Worm (Caenorhabditis elegans): ENCODE results near the gene M02E1.1.

- TF ChIP-seq ztf-6 (GFP tag; IDR thresholded peaks at IDR 0.05) (no peak), attf-5 (GFP tag; optimal IDR thresholded peaks at IDR 0.05) (no peak), madf-3 (GFP tag; IDR thresholded peaks at IDR 0.05) (no peak), madf-6 (GFP tag; IDR thresholded peaks at IDR 0.05) (no peak), ztf-3 (GFP tag; optimal IDR thresholded peaks at IDR 0.05) (no peak), dpl-1 (GFP tag; optimal IDR thresholded peaks at IDR 0.05) (no peak), unc-62 (GFP tag; optimal IDR thresholded peaks at IDR 0.05) (no peak), let-526 (GFP tag; IDR thresholded peaks at IDR 0.05) (no peak), nfyb-1 (GFP tag; IDR thresholded peaks at IDR 0.05) (no peak)
Observed at ce11 chrX:295726-296125, 30.2 kb upstream of the M02E1.1 start.

Measured in whole organism, young adult.